Fruit fly (Drosophila melanogaster) whole organism, pupa: ENCODE measurements around the gene Vajk1.

Experiments
- CG14655 ChIP-seq: fragments of 200-800 bp; sonication (Bioruptor generic); optimal IDR thresholded peaks from 3 replicates; lab custom pipeline; 2017; ENCODE audit warnings: mild to moderate bottlenecking, missing biosample characterization, missing genetic modification reagents, missing genetic modification characterization
- CG15710 ChIP-seq: fragments of 200-800 bp; sonication (Bioruptor generic); optimal IDR thresholded peaks from 2 replicates; lab custom pipeline; 2018; ENCODE audit warnings: missing biosample characterization, mild to moderate bottlenecking, missing genetic modification characterization, moderate library complexity
- CG17806 ChIP-seq: fragments of 200-800 bp; sonication (Bioruptor generic); optimal IDR thresholded peaks from 2 replicates; lab custom pipeline; 2018; ENCODE audit warnings: missing biosample characterization, mild to moderate bottlenecking, missing genetic modification characterization, moderate library complexity
- CG34367 ChIP-seq: fragments of 200-800 bp; sonication (Bioruptor generic); optimal IDR thresholded peaks from 2 replicates; lab custom pipeline; 2018; ENCODE audit warnings: missing biosample characterization, mild to moderate bottlenecking, missing genetic modification characterization
- CG4496 ChIP-seq: fragments of 200-800 bp; sonication (Bioruptor generic); IDR thresholded peaks from 3 replicates; pipeline ENCODE4 v1.3.6; 2022; ENCODE audit warnings: missing biosample characterization, missing genetic modification characterization
- CG8159 ChIP-seq: fragments of 200-800 bp; sonication (Bioruptor generic); optimal IDR thresholded peaks from 3 replicates; lab custom pipeline; 2018; ENCODE audit warnings: missing biosample characterization, mild to moderate bottlenecking, missing genetic modification characterization, moderate library complexity
- CG8301 ChIP-seq: fragments of 200-800 bp; sonication (Bioruptor generic); optimal IDR thresholded peaks from 2 replicates; lab custom pipeline; 2018; ENCODE audit warnings: missing biosample characterization, mild to moderate bottlenecking, missing genetic modification characterization
- EcR ChIP-seq: fragments of 200-800 bp; sonication (Bioruptor generic); optimal IDR thresholded peaks from 3 replicates; lab custom pipeline; 2019; ENCODE audit warnings: missing biosample characterization, missing genetic modification characterization, mild to moderate bottlenecking, moderate library complexity, missing genetic modification reagents
- Ets98B ChIP-seq: fragments of 200-800 bp; sonication (Bioruptor generic); IDR thresholded peaks from 2 replicates; pipeline ENCODE4 v1.3.6; 2022; ENCODE audit warnings: missing biosample characterization, missing genetic modification characterization
- Pif1A ChIP-seq: fragments of 200-800 bp; sonication (Bioruptor generic); optimal IDR thresholded peaks from 3 replicates; lab custom pipeline; 2016; ENCODE audit warnings: missing biosample characterization, missing genetic modification characterization
- Pif1B ChIP-seq: fragments of 200-800 bp; sonication (Bioruptor generic); optimal IDR thresholded peaks from 3 replicates; lab custom pipeline; 2016; ENCODE audit warnings: missing biosample characterization, missing genetic modification characterization
- fd96Ca ChIP-seq: fragments of 200-800 bp; sonication (Bioruptor generic); IDR thresholded peaks from 3 replicates; pipeline ENCODE4 v1.3.6; 2022; ENCODE audit warnings: missing biosample characterization, missing genetic modification characterization

- TF ChIP-seq Pif1A (GFP tag; lab: Kevin White, UChicago), result no peak
- TF ChIP-seq CG8301 (tag; lab: Kevin White, UChicago), result no peak
- TF ChIP-seq EcR (GFP tag; lab: Kevin White, UChicago), result peak; percentile 39
- no peak for TF ChIP-seq CG34367
- TF ChIP-seq Ets98B, result no peak
- no peak for TF ChIP-seq Pif1B (GFP tag; lab: Kevin White, UChicago)
- no peak for TF ChIP-seq fd96Ca (GFP tag; lab: Robert Waterston, UW)
- TF ChIP-seq CG15710 (tag; lab: Kevin White, UChicago), result no peak
- no peak for TF ChIP-seq CG4496
- TF ChIP-seq CG17806, result no peak
- TF ChIP-seq CG8159, result no peak
- no peak for TF ChIP-seq CG14655 (GFP tag; lab: Kevin White, UChicago)
Observed at dm6 chr2L:13903796-13904330, 19.5 kb downstream of the Vajk1 start.
